Fruit fly (Drosophila melanogaster) whole organism, embryonic: ENCODE measurements around the gene CG14142.

Experiments used
- Ada2b ChIP-seq: fragments of 200-800 bp; sonication (Bioruptor generic); IDR thresholded peaks from 2 replicates; pipeline ENCODE4 v1.3.6; 2022; ENCODE audit warnings: missing biosample characterization, missing genetic modification characterization
- Adf1 ChIP-seq: fragments of 200-800 bp; sonication (Bioruptor generic); IDR thresholded peaks from 2 replicates; pipeline ENCODE4 v1.3.6; 2022; ENCODE audit warnings: missing biosample characterization, missing genetic modification characterization
- Bteb2 ChIP-seq: fragments of 200-800 bp; sonication (Bioruptor generic); optimal IDR thresholded peaks from 2 replicates; lab custom pipeline; 2016; ENCODE audit warnings: missing biosample characterization, missing genetic modification characterization
- C15 ChIP-seq: fragments of 200-800 bp; sonication (Bioruptor generic); IDR thresholded peaks from 3 replicates; pipeline ENCODE4 v1.3.6; 2022; ENCODE audit warnings: missing biosample characterization, missing genetic modification characterization
- CG12659 ChIP-seq: fragments of 200-800 bp; sonication (Bioruptor generic); optimal IDR thresholded peaks from 3 replicates; lab custom pipeline; 2017; ENCODE audit warnings: mild to moderate bottlenecking, missing biosample characterization, missing genetic modification reagents, missing genetic modification characterization
- CG13287 ChIP-seq: fragments of 200-800 bp; sonication (Bioruptor generic); IDR thresholded peaks from 2 replicates; pipeline ENCODE4 v1.3.6; 2022; ENCODE audit warnings: missing biosample characterization, missing genetic modification characterization; ENCODE audit not compliant: partially characterized antibody
- CG15514 ChIP-seq: fragments of 200-800 bp; sonication (Bioruptor generic); optimal IDR thresholded peaks from 3 replicates; lab custom pipeline; 2017; ENCODE audit warnings: missing biosample characterization, missing genetic modification characterization, mild to moderate bottlenecking, moderate library complexity, missing genetic modification reagents
- CG15696 ChIP-seq: fragments of 200-800 bp; sonication (Bioruptor generic); optimal IDR thresholded peaks from 2 replicates; lab custom pipeline; 2019; ENCODE audit warnings: missing biosample characterization, mild to moderate bottlenecking, missing genetic modification characterization, moderate library complexity
- CG17328 ChIP-seq: fragments of 200-800 bp; sonication (Bioruptor generic); IDR thresholded peaks from 2 replicates; pipeline ENCODE4 v1.3.6; 2022; ENCODE audit warnings: missing biosample characterization, missing genetic modification characterization
- CG18619 ChIP-seq: fragments of 200-800 bp; sonication (Bioruptor generic); optimal IDR thresholded peaks from 3 replicates; lab custom pipeline; 2017; ENCODE audit warnings: missing biosample characterization, mild to moderate bottlenecking, missing genetic modification characterization
- CG30020 ChIP-seq: fragments of 200-800 bp; optimal IDR thresholded peaks from 2 replicates; lab custom pipeline; 2019; ENCODE audit warnings: missing biosample characterization, mild to moderate bottlenecking, missing genetic modification characterization, moderate library complexity
- CG4360 ChIP-seq: fragments of 200-800 bp; sonication (Bioruptor generic); IDR thresholded peaks from 2 replicates; pipeline ENCODE4 v1.3.6; 2022; ENCODE audit warnings: missing biosample characterization, missing genetic modification characterization
- CG4617 ChIP-seq: fragments of 200-800 bp; sonication (Bioruptor generic); optimal IDR thresholded peaks from 3 replicates; lab custom pipeline; 2016; ENCODE audit warnings: missing biosample characterization, missing genetic modification characterization, borderline replicate concordance
- CG6765 ChIP-seq: fragments of 200-800 bp; sonication (Bioruptor generic); optimal IDR thresholded peaks from 3 replicates; lab custom pipeline; 2017; ENCODE audit warnings: missing biosample characterization, mild to moderate bottlenecking, missing genetic modification characterization
- CG6813 ChIP-seq: fragments of 200-800 bp; sonication (Bioruptor generic); optimal IDR thresholded peaks from 2 replicates; lab custom pipeline; 2017; ENCODE audit warnings: missing biosample characterization, missing genetic modification characterization, mild to moderate bottlenecking, moderate library complexity, missing genetic modification reagents
- CG7987 ChIP-seq: fragments of 200-800 bp; sonication (Bioruptor generic); optimal IDR thresholded peaks from 2 replicates; lab custom pipeline; 2018; ENCODE audit warnings: missing biosample characterization, mild to moderate bottlenecking, missing genetic modification characterization, moderate library complexity
- CG8290 ChIP-seq, 3 experiments: fragments of 200-800 bp; sonication (Bioruptor generic); optimal IDR thresholded peaks; 2 replicates each; lab custom pipeline; 2016 to 2019; ENCODE audit warnings: missing biosample characterization in 3 of 3, missing genetic modification characterization in 3 of 3, mild to moderate bottlenecking in 2 of 3, moderate library complexity in 1 of 3
- CG8388 ChIP-seq: fragments of 200-800 bp; sonication (Bioruptor generic); optimal IDR thresholded peaks from 2 replicates; lab custom pipeline; 2019; ENCODE audit warnings: missing biosample characterization, mild to moderate bottlenecking, missing genetic modification characterization, moderate library complexity
- CG9609 ChIP-seq: fragments of 200-800 bp; sonication (Bioruptor generic); optimal IDR thresholded peaks from 3 replicates; lab custom pipeline; 2016; ENCODE audit warnings: missing biosample characterization, missing genetic modification characterization
- CG9797 ChIP-seq: fragments of 200-800 bp; sonication (Bioruptor generic); optimal IDR thresholded peaks from 3 replicates; lab custom pipeline; 2018; ENCODE audit warnings: missing biosample characterization, mild to moderate bottlenecking, missing genetic modification characterization
- CTCF ChIP-seq: fragments of 200-800 bp; sonication (Bioruptor generic); optimal IDR thresholded peaks from 2 replicates; lab custom pipeline; 2017; ENCODE audit warnings: missing biosample characterization, mild to moderate bottlenecking, missing genetic modification characterization, moderate library complexity
- CkIIα-i1 ChIP-seq: fragments of 200-800 bp; sonication (Bioruptor generic); IDR thresholded peaks from 2 replicates; pipeline ENCODE4 v1.3.6; 2022; ENCODE audit warnings: missing biosample characterization, missing genetic modification characterization
- Dp ChIP-seq: fragments of 200-800 bp; sonication (Bioruptor generic); optimal IDR thresholded peaks from 2 replicates; lab custom pipeline; 2018; ENCODE audit warnings: missing biosample characterization, mild to moderate bottlenecking, missing genetic modification characterization, moderate library complexity
- ERR ChIP-seq: fragments of 200-800 bp; sonication (Bioruptor generic); optimal IDR thresholded peaks from 2 replicates; lab custom pipeline; 2016; ENCODE audit warnings: missing biosample characterization, missing genetic modification characterization
- HHEX ChIP-seq: fragments of 200-800 bp; sonication (Bioruptor generic); optimal IDR thresholded peaks from 3 replicates; lab custom pipeline; 2017; ENCODE audit warnings: missing biosample characterization, mild to moderate bottlenecking, missing genetic modification characterization, missing genetic modification reagents
- Hey ChIP-seq: fragments of 200-800 bp; sonication (Bioruptor generic); optimal IDR thresholded peaks from 3 replicates; lab custom pipeline; 2018; ENCODE audit warnings: missing biosample characterization, mild to moderate bottlenecking, missing genetic modification characterization
- MESR4 ChIP-seq: fragments of 200-800 bp; sonication (Bioruptor generic); optimal IDR thresholded peaks from 2 replicates; lab custom pipeline; 2018; ENCODE audit warnings: missing biosample characterization, mild to moderate bottlenecking, missing genetic modification characterization, moderate library complexity
- Med ChIP-seq: fragments of 200-800 bp; sonication (Bioruptor generic); peaks from one replicate; lab custom pipeline; 2016; ENCODE audit warnings: missing biosample characterization, missing genetic modification characterization, mild to moderate bottlenecking, inconsistent platforms, moderate library complexity
- NfI ChIP-seq: fragments of 200-800 bp; sonication (Bioruptor generic); optimal IDR thresholded peaks from 3 replicates; lab custom pipeline; 2018; ENCODE audit warnings: missing biosample characterization, mild to moderate bottlenecking, missing genetic modification characterization, moderate library complexity
- Sry-δ ChIP-seq: fragments of 200-800 bp; sonication (Bioruptor generic); optimal IDR thresholded peaks from 2 replicates; lab custom pipeline; 2016; ENCODE audit warnings: missing biosample characterization, missing genetic modification characterization
- Xbp1 ChIP-seq: fragments of 200-800 bp; sonication (Bioruptor generic); optimal IDR thresholded peaks from 3 replicates; lab custom pipeline; 2016; ENCODE audit warnings: missing biosample characterization, mild to moderate bottlenecking, missing genetic modification characterization
- en ChIP-seq: fragments of 200-800 bp; sonication (Bioruptor generic); optimal IDR thresholded peaks from 2 replicates; lab custom pipeline; 2016; ENCODE audit warnings: missing biosample characterization, missing genetic modification characterization
- gcm ChIP-seq: fragments of 200-800 bp; sonication (Bioruptor generic); optimal IDR thresholded peaks from 2 replicates; lab custom pipeline; 2019; ENCODE audit warnings: missing biosample characterization, mild to moderate bottlenecking, missing genetic modification characterization, moderate library complexity
- gem ChIP-seq: fragments of 200-800 bp; sonication (Bioruptor generic); optimal IDR thresholded peaks from 2 replicates; lab custom pipeline; 2019; ENCODE audit warnings: missing biosample characterization, mild to moderate bottlenecking, missing genetic modification characterization, moderate library complexity
- gfzf ChIP-seq: fragments of 200-800 bp; sonication (Bioruptor generic); optimal IDR thresholded peaks from 2 replicates; lab custom pipeline; 2016; ENCODE audit warnings: missing biosample characterization, mild to moderate bottlenecking, missing genetic modification characterization, moderate library complexity
- her ChIP-seq: fragments of 200-800 bp; sonication (Bioruptor generic); optimal IDR thresholded peaks from 2 replicates; lab custom pipeline; 2016; ENCODE audit warnings: missing biosample characterization, missing genetic modification characterization
- lab ChIP-seq: fragments of 200-800 bp; sonication (Bioruptor generic); optimal IDR thresholded peaks from 3 replicates; lab custom pipeline; 2017; ENCODE audit warnings: missing biosample characterization, missing genetic modification characterization, mild to moderate bottlenecking, moderate library complexity, missing genetic modification reagents
- lov ChIP-seq, 2 experiments: fragments of 200-800 bp in 1 of 2; fragments of >200 bp in 1 of 2; sonication (Bioruptor generic) in 1 of 2; IDR thresholded peaks in 1 of 2; optimal IDR thresholded peaks in 1 of 2; 2 replicates in 1 of 2; 3 replicates in 1 of 2; pipeline versions ENCODE4 v1.3.6 to Lab custom; 2017 to 2022; ENCODE audit warnings: missing biosample characterization in 1 of 2, missing genetic modification characterization in 1 of 2
- pan ChIP-seq, 4 experiments: fragments of >200 bp in 3 of 4; fragments of 200-800 bp in 1 of 4; sonication (Bioruptor generic) in 1 of 4; optimal IDR thresholded peaks in 3 of 4; IDR thresholded peaks in 1 of 4; 2 replicates each; pipeline versions ENCODE4 v1.3.6 to Lab custom; 2017 to 2022; ENCODE audit warnings: missing biosample characterization in 2 of 4, missing genetic modification characterization in 2 of 4, mixed read lengths in 1 of 4
- pzg ChIP-seq: fragments of 200-800 bp; sonication (Bioruptor generic); optimal IDR thresholded peaks from 3 replicates; lab custom pipeline; 2018; ENCODE audit warnings: missing biosample characterization, mild to moderate bottlenecking, missing genetic modification characterization, moderate library complexity
- seq ChIP-seq: fragments of 200-800 bp; sonication (Bioruptor generic); IDR thresholded peaks from 2 replicates; pipeline ENCODE4 v1.3.6; 2022; ENCODE audit warnings: missing biosample characterization, missing genetic modification characterization
- stc ChIP-seq: fragments of 200-800 bp; sonication (Bioruptor generic); IDR thresholded peaks from 2 replicates; pipeline ENCODE4 v1.3.6; 2022; ENCODE audit warnings: missing biosample characterization, missing genetic modification characterization
- trem ChIP-seq: fragments of 200-800 bp; optimal IDR thresholded peaks from 3 replicates; lab custom pipeline; 2019; ENCODE audit warnings: missing biosample characterization, mild to moderate bottlenecking, missing genetic modification characterization, moderate library complexity
- vnd ChIP-seq: fragments of 200-800 bp; sonication (Bioruptor generic); IDR thresholded peaks from 3 replicates; pipeline ENCODE4 v1.3.6; 2022; ENCODE audit warnings: missing biosample characterization, missing genetic modification characterization; ENCODE audit not compliant: partially characterized antibody
- wdn ChIP-seq: fragments of 200-800 bp; sonication (Bioruptor generic); IDR thresholded peaks from 2 replicates; pipeline ENCODE4 v1.3.6; 2022; ENCODE audit warnings: missing biosample characterization, missing genetic modification characterization

The CG14142 gene

DNA sequence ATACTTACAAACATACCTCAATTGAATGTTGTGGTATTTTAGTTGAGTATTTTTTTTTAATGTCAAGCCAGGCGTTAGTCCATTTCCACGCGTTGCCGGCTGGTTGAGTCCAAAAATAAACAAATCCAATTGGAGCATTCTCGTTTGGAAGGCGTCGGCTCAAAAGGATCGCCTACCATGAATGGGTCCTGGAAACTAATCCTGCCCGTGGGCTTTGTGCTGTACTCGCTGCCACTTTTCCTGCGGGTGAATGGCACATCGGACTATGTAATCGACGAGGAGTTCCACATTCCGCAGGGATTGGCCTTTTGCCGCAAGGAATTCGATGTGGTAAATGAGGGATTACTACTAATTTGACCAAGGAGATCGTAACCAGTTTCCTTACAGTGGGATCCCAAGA lies 8.4 kb upstream of the CG14142 start, which contains the start of gene Alg10 (continued):
- no peak for TF ChIP-seq HHEX (GFP tag; lab: Kevin White, UChicago)
- TF ChIP-seq CG4617 (GFP tag; lab: Kevin White, UChicago) = peak; percentile 7
- TF ChIP-seq trem (tag; lab: Kevin White, UChicago) = no peak
- TF ChIP-seq CG6765 = no peak
- peak; percentile 32 for TF ChIP-seq pzg
- peak; percentile 77 for TF ChIP-seq gfzf (GFP tag; lab: Kevin White, UChicago)
- peak; percentile 24 for TF ChIP-seq Dp (GFP tag; lab: Kevin White, UChicago)
- TF ChIP-seq CG15696 (tag; lab: Kevin White, UChicago) = no peak
- TF ChIP-seq CG9797 = peak; percentile 52
- TF ChIP-seq Med (GFP tag; lab: Kevin White, UChicago) = peak; percentile 63
- TF ChIP-seq CTCF (GFP tag; lab: Kevin White, UChicago) = no peak
- TF ChIP-seq Adf1 (GFP tag; lab: Robert Waterston, UW) = no peak
- peak; percentile 33; the same call in 1 of the 2 replicates for TF ChIP-seq CG13287
- TF ChIP-seq CG8290 (GFP tag; optimal IDR thresholded peaks at IDR 0.05; lab: Kevin White, UChicago) = no peak
- no peak for TF ChIP-seq CG8290 (tag; optimal IDR thresholded peaks at IDR 0.05; lab: Kevin White, UChicago)

DNA sequence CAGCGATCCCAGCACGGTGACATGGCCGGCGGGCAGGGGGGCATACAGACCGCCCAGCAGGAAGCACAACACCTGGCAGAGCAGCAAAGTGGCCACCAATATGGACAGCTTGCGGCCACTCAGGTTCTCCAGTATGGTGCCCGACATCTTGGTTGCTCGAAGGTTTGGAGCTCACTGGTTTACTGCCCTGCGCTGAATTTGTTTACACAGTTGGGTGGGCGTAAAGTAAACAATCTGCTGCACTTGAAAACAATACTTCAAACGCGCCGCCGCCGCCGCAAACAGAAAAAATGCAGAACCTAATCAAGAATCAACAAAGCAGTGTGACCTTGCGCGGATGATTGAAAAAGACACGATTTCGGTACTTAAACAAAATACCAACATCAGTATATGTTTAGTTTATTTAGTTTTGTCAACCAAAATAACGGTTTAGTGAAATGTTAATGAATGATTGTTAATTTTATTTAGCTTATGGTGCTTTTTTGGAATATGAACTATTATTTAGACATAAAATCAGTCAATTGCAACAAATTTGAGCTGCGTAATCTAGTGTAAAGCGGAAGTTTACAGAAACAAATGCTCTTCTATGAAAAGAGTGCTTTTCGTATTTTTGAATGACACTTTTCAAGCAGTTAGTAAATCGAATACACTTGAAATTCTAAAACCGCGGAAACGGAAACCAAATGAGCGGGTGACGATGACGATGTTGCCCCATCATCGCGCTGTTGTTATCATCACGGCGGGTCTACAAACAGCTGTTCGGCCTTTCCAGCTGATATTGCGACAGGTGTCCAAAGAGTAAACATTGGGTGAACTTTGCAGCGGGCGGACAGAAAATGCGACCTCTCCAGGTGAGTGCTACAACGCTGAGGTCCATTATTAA lies 3.8 kb upstream of the CG14142 start, which contains the start of the genes wls and Adck5:
wls (minus strand) TSS at position 327 of the 883 bp plus-strand sequence.
Adck5 (plus strand) TSS at position 519 of the 883 bp plus-strand sequence.
- peak; percentile 42; the same call in 1 of the 2 replicates for TF ChIP-seq CG17328 (GFP tag; lab: Robert Waterston, UW)
- no peak for TF ChIP-seq lov (optimal IDR thresholded peaks at IDR 0.05; lab: Kevin White, UChicago)
- TF ChIP-seq lov (GFP tag; IDR thresholded peaks at IDR 0.05; lab: Robert Waterston, UW) = peak; percentile 46; the same call in 1 of the 3 replicates
- 0 out of 2 replicates have a peak, but pooled peaks have one; percentile 13 for TF ChIP-seq wdn (GFP tag; lab: Robert Waterston, UW)
- peak; percentile 46 for TF ChIP-seq her (GFP tag; lab: Kevin White, UChicago)
- TF ChIP-seq ERR (GFP tag; lab: Kevin White, UChicago) = no peak
- peak; percentile 20 for TF ChIP-seq Hey
- 0 out of 2 replicates have a peak, but pooled peaks have one; percentile 5 for TF ChIP-seq Ada2b (GFP tag; lab: Robert Waterston, UW)
- TF ChIP-seq CG8388 (GFP tag; lab: Kevin White, UChicago) = peak; percentile 23
- no peak for TF ChIP-seq en (GFP tag; lab: Kevin White, UChicago)
- TF ChIP-seq gcm (GFP tag; lab: Kevin White, UChicago) = peak; percentile 26
- TF ChIP-seq NfI (GFP tag; lab: Kevin White, UChicago) = peak; percentile 71
- no peak for TF ChIP-seq gem (tag; lab: Kevin White, UChicago)
- TF ChIP-seq CG18619 = peak; percentile 27
- TF ChIP-seq seq (GFP tag; lab: Robert Waterston, UW) = no peak
- peak; percentile 67 for TF ChIP-seq CG6813 (GFP tag; lab: Kevin White, UChicago)
- peak; percentile 25 for TF ChIP-seq Sry-δ
- peak; percentile 59 for TF ChIP-seq MESR4
- TF ChIP-seq CG4360 (GFP tag; lab: Robert Waterston, UW) = no peak
- peak in 1 of 2 experiments; percentile 53 for TF ChIP-seq pan (optimal IDR thresholded peaks at IDR 0.05; lab: Kevin White, UChicago)
- TF ChIP-seq pan (GFP tag; optimal IDR thresholded peaks at IDR 0.05 in 1 of 2, IDR thresholded peaks at IDR 0.05 in 1 of 2) = peak in 1 of 2 experiments; percentile 72
- TF ChIP-seq lab = peak; percentile 85
- TF ChIP-seq CG12659 (GFP tag; lab: Kevin White, UChicago) = peak; percentile 58
- no peak for TF ChIP-seq CG30020
- TF ChIP-seq vnd = no peak
- TF ChIP-seq Bteb2 = peak; percentile 44
- TF ChIP-seq stc (GFP tag; lab: Robert Waterston, UW) = peak; percentile 30; the same call in 1 of the 2 replicates
- TF ChIP-seq C15 (GFP tag; lab: Robert Waterston, UW) = peak; percentile 48; the same call in 1 of the 3 replicates
- peak; percentile 2 for TF ChIP-seq CG9609 (GFP tag; lab: Kevin White, UChicago)
- TF ChIP-seq CG7987 (GFP tag; lab: Kevin White, UChicago) = peak; percentile 81
- TF ChIP-seq CG8290 (GFP tag; optimal IDR thresholded peaks at IDR 0.05; lab: Kevin White, UChicago) = no peak
- TF ChIP-seq CG8290 (tag; optimal IDR thresholded peaks at IDR 0.05; lab: Kevin White, UChicago) = no peak
- peak; percentile 78 for TF ChIP-seq CG15514 (GFP tag; lab: Kevin White, UChicago)
- no peak for TF ChIP-seq CkIIα-i1
- TF ChIP-seq Xbp1 (GFP tag; lab: Kevin White, UChicago) = peak; percentile 26
